Fruit fly (Drosophila melanogaster) whole organism, prepupa: ENCODE measurements around the gene sif.

Experiments used
- Hr38 ChIP-seq: sonication (Bioruptor generic); optimal IDR thresholded peaks from 2 replicates; lab custom pipeline; 2016; ENCODE audit warnings: missing biosample characterization, missing genetic modification characterization
- Smox ChIP-seq: fragments of 200-800 bp; sonication (Bioruptor generic); optimal IDR thresholded peaks from 3 replicates; lab custom pipeline; 2016; ENCODE audit warnings: missing biosample characterization, missing genetic modification characterization
- eg ChIP-seq: fragments of 200-800 bp; sonication (Bioruptor generic); IDR thresholded peaks from 3 replicates; pipeline ENCODE4 v1.3.6; 2022; ENCODE audit warnings: missing biosample characterization, missing genetic modification characterization

DNA sequence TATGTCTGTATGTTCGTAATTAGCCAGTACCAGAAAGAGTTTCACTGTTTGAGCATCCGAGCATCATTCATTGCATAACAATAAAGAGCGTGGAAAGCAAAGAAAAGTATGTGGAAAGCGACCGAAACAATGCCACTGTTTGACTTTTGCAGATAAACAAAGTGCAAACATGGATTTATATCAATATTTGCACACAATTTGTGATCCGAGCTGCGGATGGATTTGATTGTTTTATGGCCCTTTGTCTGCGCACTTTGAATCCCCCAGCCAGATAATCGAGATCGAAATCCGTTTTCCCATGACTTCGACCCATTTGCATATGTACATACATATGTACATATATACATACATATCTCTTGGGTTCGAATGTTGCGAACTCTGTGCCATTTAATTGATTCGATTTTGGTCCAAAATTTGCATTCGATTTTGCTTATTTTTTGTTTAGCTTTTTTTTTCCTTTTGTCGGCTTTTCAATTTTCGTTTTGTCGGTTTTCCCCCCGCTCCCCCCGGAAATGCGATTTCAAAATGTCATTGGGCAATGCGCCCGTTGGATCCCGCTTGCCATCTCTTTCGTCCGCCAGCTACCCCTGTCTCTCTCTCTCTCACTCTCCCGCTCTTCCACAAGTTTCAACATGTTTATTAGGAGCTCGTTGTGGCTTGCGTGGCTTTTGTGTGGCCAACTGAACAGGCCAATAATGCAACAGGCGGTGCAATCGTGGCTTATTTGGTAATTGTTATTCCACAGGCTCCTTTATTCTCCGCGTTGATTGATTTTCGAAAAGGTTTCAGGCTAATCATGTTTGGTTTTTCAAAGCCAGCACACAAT lies 127.7 kb downstream of the sif start:
- TF ChIP-seq eg, result no peak
- no peak for TF ChIP-seq Hr38
- no peak for TF ChIP-seq Smox (GFP tag; lab: Kevin White, UChicago)
